Fruit fly (Drosophila melanogaster) whole organism, embryonic: ENCODE measurements around the gene mTTF.

Source experiments
- Aef1 ChIP-seq: fragments of 200-800 bp; sonication (Bioruptor generic); IDR thresholded peaks from 3 replicates; pipeline ENCODE4 v1.3.6; 2022; ENCODE audit warnings: missing biosample characterization, missing genetic modification characterization
- Atf3 ChIP-seq: fragments of 200-800 bp; sonication (Bioruptor generic); optimal IDR thresholded peaks from 3 replicates; lab custom pipeline; 2016; ENCODE audit warnings: missing biosample characterization, missing genetic modification characterization
- CG10267 ChIP-seq: fragments of 200-800 bp; sonication (Bioruptor generic); optimal IDR thresholded peaks from 2 replicates; lab custom pipeline; 2018; ENCODE audit warnings: missing biosample characterization, mild to moderate bottlenecking, missing genetic modification characterization, moderate library complexity
- CG10274 ChIP-seq: fragments of 200-800 bp; sonication (Bioruptor generic); optimal IDR thresholded peaks from 3 replicates; lab custom pipeline; 2017; ENCODE audit warnings: missing biosample characterization, mild to moderate bottlenecking, missing genetic modification characterization
- CG10431 ChIP-seq: fragments of 200-800 bp; sonication (Bioruptor generic); optimal IDR thresholded peaks from 3 replicates; lab custom pipeline; 2018; ENCODE audit warnings: missing biosample characterization, mild to moderate bottlenecking, missing genetic modification characterization
- CG10543 ChIP-seq: fragments of 200-800 bp; sonication (Bioruptor generic); optimal IDR thresholded peaks from 3 replicates; lab custom pipeline; 2017; ENCODE audit warnings: missing biosample characterization, mild to moderate bottlenecking, missing genetic modification characterization, moderate library complexity
- CG10565 ChIP-seq: fragments of 200-800 bp; sonication (Bioruptor generic); optimal IDR thresholded peaks from 3 replicates; lab custom pipeline; 2016; ENCODE audit warnings: missing biosample characterization, mild to moderate bottlenecking, missing genetic modification characterization
- CG11398 ChIP-seq: fragments of 200-800 bp; sonication (Bioruptor generic); optimal IDR thresholded peaks from 2 replicates; lab custom pipeline; 2016; ENCODE audit warnings: missing biosample characterization, missing genetic modification characterization
- CG12659 ChIP-seq: fragments of 200-800 bp; sonication (Bioruptor generic); optimal IDR thresholded peaks from 3 replicates; lab custom pipeline; 2017; ENCODE audit warnings: mild to moderate bottlenecking, missing biosample characterization, missing genetic modification reagents, missing genetic modification characterization
- CG12769 ChIP-seq: fragments of 200-800 bp; sonication (Bioruptor generic); optimal IDR thresholded peaks from 2 replicates; lab custom pipeline; 2019; ENCODE audit warnings: missing biosample characterization, mild to moderate bottlenecking, missing genetic modification characterization, moderate library complexity
- CG14441 ChIP-seq: fragments of 200-800 bp; sonication (Bioruptor generic); IDR thresholded peaks from 2 replicates; pipeline ENCODE4 v1.3.6; 2022; ENCODE audit warnings: missing biosample characterization, missing genetic modification characterization
- CG2875 ChIP-seq: fragments of 200-800 bp; sonication (Bioruptor generic); optimal IDR thresholded peaks from 2 replicates; lab custom pipeline; 2017; ENCODE audit warnings: missing biosample characterization, mild to moderate bottlenecking, missing genetic modification characterization, missing genetic modification reagents
- CG30403 ChIP-seq: fragments of 200-800 bp; sonication (Bioruptor generic); optimal IDR thresholded peaks from 3 replicates; lab custom pipeline; 2016; ENCODE audit warnings: missing biosample characterization, missing genetic modification characterization
- CG43689 ChIP-seq: fragments of 200-800 bp; sonication (Bioruptor generic); IDR thresholded peaks from 2 replicates; pipeline ENCODE4 v1.3.6; 2022; ENCODE audit warnings: missing biosample characterization, missing genetic modification characterization
- CG7556 ChIP-seq: fragments of 200-800 bp; sonication (Bioruptor generic); optimal IDR thresholded peaks from 2 replicates; lab custom pipeline; 2017; ENCODE audit warnings: missing biosample characterization, mild to moderate bottlenecking, missing genetic modification characterization
- CG8290 ChIP-seq, 3 experiments: fragments of 200-800 bp; sonication (Bioruptor generic); optimal IDR thresholded peaks; 2 replicates each; lab custom pipeline; 2016 to 2019; ENCODE audit warnings: missing biosample characterization in 3 of 3, missing genetic modification characterization in 3 of 3, mild to moderate bottlenecking in 2 of 3, moderate library complexity in 1 of 3
- CG9215 ChIP-seq: fragments of 200-800 bp; sonication (Bioruptor generic); IDR thresholded peaks from 2 replicates; pipeline ENCODE4 v1.3.6; 2022; ENCODE audit warnings: missing biosample characterization, missing genetic modification characterization
- CG9817 ChIP-seq: fragments of 200-800 bp; sonication (Bioruptor generic); optimal IDR thresholded peaks from 2 replicates; lab custom pipeline; 2018; ENCODE audit warnings: missing biosample characterization, mild to moderate bottlenecking, missing genetic modification characterization, moderate library complexity
- ERR ChIP-seq: fragments of 200-800 bp; sonication (Bioruptor generic); optimal IDR thresholded peaks from 2 replicates; lab custom pipeline; 2016; ENCODE audit warnings: missing biosample characterization, missing genetic modification characterization
- HmgZ ChIP-seq: fragments of 200-800 bp; sonication (Bioruptor generic); optimal IDR thresholded peaks from 2 replicates; lab custom pipeline; 2018; ENCODE audit warnings: missing biosample characterization, mild to moderate bottlenecking, missing genetic modification characterization
- Hr51 ChIP-seq, 2 experiments: fragments of 200-800 bp; sonication (Bioruptor generic); optimal IDR thresholded peaks; 2 replicates in 1 of 2; 3 replicates in 1 of 2; lab custom pipeline; 2016 to 2018; ENCODE audit warnings: missing biosample characterization in 2 of 2, missing genetic modification characterization in 2 of 2, mild to moderate bottlenecking in 1 of 2, moderate library complexity in 1 of 2
- Hr78 ChIP-seq, 2 experiments: fragments of 200-800 bp in 1 of 2; fragments of >200 bp in 1 of 2; sonication (Bioruptor generic) in 1 of 2; optimal IDR thresholded peaks; 2 replicates each; lab custom pipeline; 2017 to 2019; ENCODE audit warnings: missing biosample characterization in 2 of 2, missing genetic modification characterization in 2 of 2, mild to moderate bottlenecking in 1 of 2, moderate library complexity in 1 of 2
- Kr ChIP-seq: fragments of 200-800 bp; sonication (Bioruptor generic); optimal IDR thresholded peaks from 2 replicates; lab custom pipeline; 2017; ENCODE audit warnings: missing biosample characterization, mild to moderate bottlenecking, missing genetic modification characterization
- Mad ChIP-seq: fragments of 200-800 bp; sonication (Bioruptor generic); optimal IDR thresholded peaks from 2 replicates; lab custom pipeline; 2016; ENCODE audit warnings: missing biosample characterization, missing genetic modification characterization
- Med ChIP-seq: fragments of 200-800 bp; sonication (Bioruptor generic); peaks from one replicate; lab custom pipeline; 2016; ENCODE audit warnings: missing biosample characterization, missing genetic modification characterization, mild to moderate bottlenecking, inconsistent platforms, moderate library complexity
- Meics ChIP-seq: fragments of 200-800 bp; sonication (Bioruptor generic); optimal IDR thresholded peaks from 2 replicates; lab custom pipeline; 2017; ENCODE audit warnings: missing biosample characterization, mild to moderate bottlenecking, missing genetic modification characterization
- Nf-YB ChIP-seq: fragments of 200-800 bp; sonication (Bioruptor generic); optimal IDR thresholded peaks from 3 replicates; lab custom pipeline; 2019; ENCODE audit warnings: missing biosample characterization, mild to moderate bottlenecking, missing genetic modification characterization, moderate library complexity
- Opbp ChIP-seq: fragments of 200-800 bp; sonication (Bioruptor generic); IDR thresholded peaks from 3 replicates; pipeline ENCODE4 v1.3.6; 2022; ENCODE audit warnings: missing biosample characterization, missing genetic modification characterization; ENCODE audit not compliant: partially characterized antibody
- PHDP ChIP-seq: fragments of 200-800 bp; sonication (Bioruptor generic); optimal IDR thresholded peaks from 3 replicates; lab custom pipeline; 2018; ENCODE audit warnings: missing biosample characterization, mild to moderate bottlenecking, missing genetic modification characterization, moderate library complexity
- Side ChIP-seq: fragments of 200-800 bp; sonication (Bioruptor generic); optimal IDR thresholded peaks from 2 replicates; lab custom pipeline; 2016; ENCODE audit warnings: missing biosample characterization, missing genetic modification characterization
- Sin3A ChIP-seq: fragments of >200 bp; optimal IDR thresholded peaks from 2 replicates; lab custom pipeline; 2018
- Ssrp ChIP-seq: fragments of 200-800 bp; sonication (Bioruptor generic); optimal IDR thresholded peaks from 2 replicates; lab custom pipeline; 2018; ENCODE audit warnings: missing biosample characterization, mild to moderate bottlenecking, missing genetic modification characterization, moderate library complexity
- TFAM ChIP-seq: fragments of 200-800 bp; sonication (Bioruptor generic); optimal IDR thresholded peaks from 2 replicates; lab custom pipeline; 2017; ENCODE audit warnings: missing biosample characterization, missing genetic modification characterization, inconsistent platforms
- Usf ChIP-seq: fragments of 200-800 bp; sonication (Bioruptor generic); optimal IDR thresholded peaks from 2 replicates; lab custom pipeline; 2017; ENCODE audit warnings: missing genotype, missing biosample characterization, missing genetic modification characterization
- bcd ChIP-seq: fragments of 200-800 bp; sonication (Bioruptor generic); optimal IDR thresholded peaks from 2 replicates; lab custom pipeline; 2017; ENCODE audit warnings: missing biosample characterization, mild to moderate bottlenecking, missing genetic modification characterization
- br ChIP-seq: fragments of >200 bp; optimal IDR thresholded peaks from 2 replicates; lab custom pipeline; 2017
- crol ChIP-seq: fragments of 200-800 bp; sonication (Bioruptor generic); IDR thresholded peaks from 2 replicates; pipeline ENCODE4 v1.3.6; 2022; ENCODE audit warnings: missing biosample characterization, missing genetic modification characterization
- dan ChIP-seq: fragments of 200-800 bp; sonication (Bioruptor generic); IDR thresholded peaks from 2 replicates; pipeline ENCODE4 v1.3.6; 2022; ENCODE audit warnings: missing biosample characterization, missing genetic modification characterization
- dati ChIP-seq: fragments of 200-800 bp; sonication (Bioruptor generic); IDR thresholded peaks from 2 replicates; pipeline ENCODE4 v1.3.6; 2022; ENCODE audit warnings: missing biosample characterization, missing genetic modification characterization
- ems ChIP-seq: fragments of 200-800 bp; sonication (Bioruptor generic); optimal IDR thresholded peaks from 3 replicates; lab custom pipeline; 2016; ENCODE audit warnings: missing biosample characterization, missing genetic modification characterization
- eve ChIP-seq, 2 experiments: fragments of >200 bp; optimal IDR thresholded peaks; 2 replicates each; lab custom pipeline; 2017; ENCODE audit warnings: missing biosample characterization in 2 of 2, missing genetic modification characterization in 2 of 2
- ewg ChIP-seq: fragments of 200-800 bp; sonication (Bioruptor generic); optimal IDR thresholded peaks from 3 replicates; lab custom pipeline; 2017; ENCODE audit warnings: mild to moderate bottlenecking, missing biosample characterization, missing genetic modification reagents, missing genetic modification characterization
- eyg ChIP-seq: fragments of 200-800 bp; sonication (Bioruptor generic); optimal IDR thresholded peaks from 3 replicates; lab custom pipeline; 2016; ENCODE audit warnings: missing biosample characterization, missing genetic modification characterization
- gce ChIP-seq: fragments of 200-800 bp; sonication (Bioruptor generic); IDR thresholded peaks from 3 replicates; pipeline ENCODE4 v1.3.6; 2022; ENCODE audit warnings: missing biosample characterization, missing genetic modification characterization
- h ChIP-seq: fragments of >200 bp; optimal IDR thresholded peaks from 2 replicates; lab custom pipeline; 2017
- kay ChIP-seq: fragments of 200-800 bp; sonication (Bioruptor generic); optimal IDR thresholded peaks from 2 replicates; lab custom pipeline; 2016; ENCODE audit warnings: missing biosample characterization, missing genetic modification characterization
- klu ChIP-seq: fragments of 200-800 bp; sonication (Bioruptor generic); IDR thresholded peaks from 2 replicates; pipeline ENCODE4 v1.3.6; 2022; ENCODE audit warnings: missing biosample characterization, missing genetic modification characterization
- lbe ChIP-seq: fragments of 200-800 bp; sonication (Bioruptor generic); optimal IDR thresholded peaks from 2 replicates; lab custom pipeline; 2016; ENCODE audit warnings: missing biosample characterization, mild to moderate bottlenecking, missing genetic modification characterization
- sqz ChIP-seq: fragments of 200-800 bp; sonication (Bioruptor generic); optimal IDR thresholded peaks from 3 replicates; lab custom pipeline; 2018; ENCODE audit warnings: missing biosample characterization, mild to moderate bottlenecking, missing genetic modification characterization

mTTF gene

DNA sequence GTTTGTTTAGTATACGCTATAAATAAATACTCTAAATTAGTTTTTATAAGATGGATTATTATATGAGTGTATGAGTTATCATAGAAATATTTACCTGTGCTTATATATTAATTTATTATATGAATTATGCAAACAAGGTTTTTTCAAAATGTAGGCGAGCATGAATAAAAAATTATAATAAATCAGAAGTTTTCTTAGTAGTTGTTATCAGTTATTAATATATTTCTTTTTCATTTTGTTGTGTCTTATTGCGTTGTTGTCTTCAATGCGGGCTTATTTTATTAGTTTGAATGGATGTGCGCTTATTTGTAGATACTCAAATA, 7.2 kb upstream of the mTTF start (continued):
- TF ChIP-seq sqz (GFP tag; lab: Kevin White, UChicago) (no peak), CG10565 (GFP tag; lab: Kevin White, UChicago) (no peak), PHDP (tag; lab: Kevin White, UChicago) (no peak), ERR (GFP tag; lab: Kevin White, UChicago) (no peak), crol (GFP tag; lab: Robert Waterston, UW) (no peak), Meics (GFP tag; lab: Kevin White, UChicago) (peak; percentile 22), CG9817 (tag; lab: Kevin White, UChicago) (no peak), eve (GFP tag; optimal IDR thresholded peaks at IDR 0.05; lab: Kevin White, UChicago) (no peak), CG8290 (GFP tag; optimal IDR thresholded peaks at IDR 0.05; lab: Kevin White, UChicago) (no peak), CG8290 (tag; optimal IDR thresholded peaks at IDR 0.05; lab: Kevin White, UChicago) (no peak), klu (GFP tag; lab: Robert Waterston, UW) (no peak), br (lab: Kevin White, UChicago) (no peak), CG7556 (GFP tag; lab: Kevin White, UChicago) (peak; percentile 11), CG10267 (tag; lab: Kevin White, UChicago) (no peak), ewg (no peak), Opbp (GFP tag; lab: Robert Waterston, UW) (no peak), CG12659 (GFP tag; lab: Kevin White, UChicago) (no peak), dati (GFP tag; lab: Robert Waterston, UW) (no peak), Hr51 (GFP tag; optimal IDR thresholded peaks at IDR 0.05; lab: Kevin White, UChicago) (peak in 1 of 2 experiments; percentile 14), lbe (GFP tag; lab: Kevin White, UChicago) (no peak), h (no peak), CG30403 (GFP tag; lab: Kevin White, UChicago) (no peak), Med (GFP tag; lab: Kevin White, UChicago) (no peak), CG9215 (0 out of 2 replicates have a peak, but pooled peaks have one; percentile 3)

DNA sequence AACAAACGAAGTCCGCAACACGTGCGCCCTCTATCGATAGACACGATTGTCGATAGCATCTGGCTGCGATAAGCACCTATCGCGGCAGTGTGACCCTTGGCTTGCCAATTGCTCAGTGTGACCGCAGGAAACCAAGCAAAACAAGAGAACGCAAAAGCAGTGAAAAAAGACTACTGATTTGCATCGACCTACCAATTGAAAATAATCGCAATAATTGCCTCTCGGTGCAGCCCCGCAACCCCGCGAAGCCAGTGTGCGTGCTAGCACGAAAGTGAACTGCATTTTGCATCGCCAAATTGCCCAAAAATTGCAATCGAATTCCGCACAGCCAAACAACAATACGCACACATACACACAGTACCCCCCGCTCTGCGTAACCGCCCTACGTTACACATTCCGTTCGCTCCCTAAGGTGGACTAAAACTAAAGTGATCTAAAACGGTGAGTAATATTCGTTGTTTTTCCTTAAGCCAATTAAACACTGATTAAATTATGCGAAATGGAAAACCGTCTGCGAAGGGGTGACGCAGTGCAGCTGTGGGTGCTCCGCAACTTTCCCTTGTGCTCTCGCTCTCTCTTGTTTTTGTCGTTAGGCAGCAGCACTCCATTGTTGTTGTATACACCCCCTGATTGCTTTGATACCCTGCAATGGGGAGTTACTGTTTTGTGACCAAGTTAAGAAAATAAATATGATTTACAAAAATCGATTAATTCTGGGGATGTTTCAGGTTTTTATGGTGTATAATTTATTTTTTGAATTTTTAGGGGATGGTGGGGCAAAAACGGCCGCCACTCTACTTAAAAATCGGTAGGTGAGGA, 6.7 kb upstream of the mTTF start, which contains the start of gene Rab14:
Rab14 (plus strand) TSS at position 113 of the 819 bp plus-strand sequence.
- TF ChIP-seq lbe (GFP tag; lab: Kevin White, UChicago) (peak; percentile 81), CG10274 (peak; percentile 48), Nf-YB (GFP tag; lab: Kevin White, UChicago) (peak; percentile 71), CG12769 (tag; lab: Kevin White, UChicago) (peak; percentile 76), CG10543 (GFP tag; lab: Kevin White, UChicago) (peak; percentile 65), Hr78 (GFP tag; optimal IDR thresholded peaks at IDR 0.05; lab: Kevin White, UChicago) (no peak), Atf3 (peak; percentile 70), CG43689 (GFP tag; lab: Robert Waterston, UW) (peak; percentile 71), Mad (GFP tag; lab: Kevin White, UChicago) (peak; percentile 52), Usf (GFP tag; lab: Kevin White, UChicago) (peak; percentile 24), dan (no peak), eyg (GFP tag; lab: Kevin White, UChicago) (no peak), CG14441 (GFP tag; lab: Robert Waterston, UW) (peak; percentile 72), CG2875 (GFP tag; lab: Kevin White, UChicago) (peak; percentile 64), gce (GFP tag; lab: Robert Waterston, UW) (peak; percentile 82), Sin3A (lab: Kevin White, UChicago) (peak; percentile 91), CG10431 (GFP tag; lab: Kevin White, UChicago) (peak; percentile 55), Aef1 (GFP tag; lab: Robert Waterston, UW) (peak; percentile 81), CG11398 (peak; percentile 68), Kr (GFP tag; lab: Kevin White, UChicago) (peak; percentile 35), TFAM (GFP tag; lab: Kevin White, UChicago) (peak; percentile 25), CG8290 (GFP tag; optimal IDR thresholded peaks at IDR 0.05; lab: Kevin White, UChicago) (peak; percentile 31), CG8290 (tag; optimal IDR thresholded peaks at IDR 0.05; lab: Kevin White, UChicago) (peak in 1 of 2 experiments; percentile 78), ems (GFP tag; lab: Kevin White, UChicago) (peak; percentile 75), kay (GFP tag; lab: Kevin White, UChicago) (peak; percentile 75), HmgZ (tag; lab: Kevin White, UChicago) (peak; percentile 73), Ssrp (peak; percentile 73), bcd (GFP tag; lab: Kevin White, UChicago) (peak; percentile 72), Side (GFP tag; lab: Kevin White, UChicago) (peak; percentile 57)
